Fruit fly (Drosophila melanogaster): ENCODE data around the gene CG9777.

Gene CG9777

DNA sequence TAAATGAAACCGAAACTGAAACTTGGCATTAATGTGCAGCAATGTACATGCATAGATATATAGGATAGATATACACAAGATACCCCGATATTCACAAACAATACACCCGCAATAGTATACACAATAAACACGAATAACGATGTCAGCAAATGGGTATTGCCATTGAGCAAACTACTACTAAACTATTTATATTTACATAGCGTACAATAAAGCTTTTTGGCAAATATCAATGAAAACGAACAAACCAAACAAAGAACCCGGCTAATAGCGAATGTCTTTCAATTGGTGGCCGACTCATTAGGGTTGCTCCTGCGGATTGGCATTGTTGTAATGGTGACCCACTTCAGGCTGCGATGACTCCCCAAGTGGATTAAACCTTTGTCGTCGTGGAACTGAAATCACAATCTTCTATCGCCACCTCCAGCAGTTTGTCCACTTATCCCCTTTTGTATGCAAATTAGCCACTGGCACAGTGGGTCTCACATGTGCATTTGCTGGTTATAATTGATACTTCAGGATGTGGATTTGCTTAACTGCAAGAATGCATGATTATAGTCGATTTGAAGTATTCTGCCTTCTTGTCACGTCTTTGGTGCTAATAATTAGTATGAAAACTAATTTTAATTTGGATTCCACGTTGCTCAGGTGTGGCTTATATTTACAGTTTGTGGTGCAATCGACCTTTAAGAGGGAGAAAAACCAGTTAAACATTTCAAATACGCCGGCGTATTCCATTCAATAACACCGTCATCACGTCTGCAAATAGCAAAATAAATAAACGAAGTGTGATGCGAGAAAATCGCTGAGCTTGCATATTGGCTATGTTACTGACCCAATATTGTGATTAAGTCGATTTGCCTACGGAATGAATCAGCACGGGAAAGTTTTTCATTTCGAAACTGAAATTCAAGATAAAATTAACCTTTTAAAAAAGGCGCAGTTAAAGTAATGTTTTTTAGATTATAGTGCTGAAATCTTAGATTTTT is 18.3 kb upstream of the CG9777 start (continued):
- TF ChIP-seq CG11504 (tag; optimal IDR thresholded peaks at IDR 0.05) = peak; percentile 79
- TF ChIP-seq CG8478 (optimal IDR thresholded peaks at IDR 0.05) = no peak
- TF ChIP-seq CG11696 (GFP tag; IDR thresholded peaks at IDR 0.05) = peak; percentile 62
- TF ChIP-seq CG11695 (GFP tag; IDR thresholded peaks at IDR 0.05) = 0 out of 3 replicates have a peak, but pooled peaks have one; percentile 27
- TF ChIP-seq slp2 (GFP tag; optimal IDR thresholded peaks at IDR 0.05) = peak; percentile 70
- no peak for TF ChIP-seq aop (GFP tag; IDR thresholded peaks at IDR 0.05)
- 0 out of 3 replicates have a peak, but pooled peaks have one; percentile 48 for TF ChIP-seq CG2199 (GFP tag; IDR thresholded peaks at IDR 0.05)
- no peak for TF ChIP-seq corto (GFP tag; optimal IDR thresholded peaks at IDR 0.05)
- no peak for TF ChIP-seq NC2α (GFP tag; optimal IDR thresholded peaks at IDR 0.05)
- TF ChIP-seq CG2712 (tag; optimal IDR thresholded peaks at IDR 0.05) = peak; percentile 15
- peak; percentile 70 for TF ChIP-seq ERR (GFP tag; optimal IDR thresholded peaks at IDR 0.05)
- peak; percentile 58 for TF ChIP-seq Ptx1 (GFP tag; IDR thresholded peaks at IDR 0.05)
- peak; percentile 70 for TF ChIP-seq mam (GFP tag; optimal IDR thresholded peaks at IDR 0.05)
- 0 out of 4 replicates have a peak, but pooled peaks have one; percentile 10 for TF ChIP-seq chinmo (GFP tag; IDR thresholded peaks at IDR 0.05; ENCODE audit: partially characterized antibody)
- no peak for TF ChIP-seq CG2889 (GFP tag; IDR thresholded peaks at IDR 0.05)
- TF ChIP-seq CG12659 (GFP tag; optimal IDR thresholded peaks at IDR 0.05) = peak; percentile 16
- no peak for TF ChIP-seq pros (GFP tag; optimal IDR thresholded peaks at IDR 0.05)
- TF ChIP-seq Side (GFP tag; optimal IDR thresholded peaks at IDR 0.05) = peak; percentile 55
- TF ChIP-seq jing (GFP tag; optimal IDR thresholded peaks at IDR 0.05) = no peak
- TF ChIP-seq cato (GFP tag; optimal IDR thresholded peaks at IDR 0.05; ENCODE audit: borderline replicate concordance) = no peak
- TF ChIP-seq ac (GFP tag; optimal IDR thresholded peaks at IDR 0.05) = no peak
- no peak for TF ChIP-seq Fer1 (GFP tag; optimal IDR thresholded peaks at IDR 0.05)
- peak; percentile 32 for TF ChIP-seq CG6813 (GFP tag; optimal IDR thresholded peaks at IDR 0.05)
- TF ChIP-seq CG18764 (GFP tag; optimal IDR thresholded peaks at IDR 0.05) = no peak
- no peak for TF ChIP-seq Max (GFP tag; optimal IDR thresholded peaks at IDR 0.05)
- no peak for TF ChIP-seq CG10431 (GFP tag; optimal IDR thresholded peaks at IDR 0.05)
- TF ChIP-seq Drgx (GFP tag; IDR thresholded peaks at IDR 0.05) = peak; percentile 63
- TF ChIP-seq en (GFP tag; optimal IDR thresholded peaks at IDR 0.05) = peak; percentile 75
- peak; percentile 42; the same call in 1 of the 2 replicates for TF ChIP-seq CG32772 (GFP tag; IDR thresholded peaks at IDR 0.05)
- peak; percentile 79 for TF ChIP-seq NK7.1 (GFP tag; optimal IDR thresholded peaks at IDR 0.05)
- TF ChIP-seq disco-r (GFP tag; optimal IDR thresholded peaks at IDR 0.05) = no peak
- TF ChIP-seq Hr51 (GFP tag; optimal IDR thresholded peaks at IDR 0.05) = peak in 1 of 2 experiments; percentile 59
- TF ChIP-seq row (GFP tag; IDR thresholded peaks at IDR 0.05) = peak; percentile 54
- TF ChIP-seq dysf (GFP tag; IDR thresholded peaks at IDR 0.05) = peak; percentile 80
- TF ChIP-seq unpg (GFP tag; optimal IDR thresholded peaks at IDR 0.05) = peak; percentile 10
- TF ChIP-seq tll (GFP tag; optimal IDR thresholded peaks at IDR 0.05) = no peak
- no peak for TF ChIP-seq CrebB (tag; optimal IDR thresholded peaks at IDR 0.05)
- no peak for TF ChIP-seq CG2129 (GFP tag; IDR thresholded peaks at IDR 0.05; ENCODE audit: partially characterized antibody)
- no peak for TF ChIP-seq odd (GFP tag; optimal IDR thresholded peaks at IDR 0.05)
- TF ChIP-seq lbe (GFP tag; optimal IDR thresholded peaks at IDR 0.05) = no peak
- no peak for TF ChIP-seq CG13287 (GFP tag; IDR thresholded peaks at IDR 0.05; ENCODE audit: partially characterized antibody)
- TF ChIP-seq Pdp1 (GFP tag; optimal IDR thresholded peaks at IDR 0.05) = peak; percentile 78 to 83
- no peak for TF ChIP-seq mld (GFP tag; IDR thresholded peaks at IDR 0.05; ENCODE audit: partially characterized antibody)
- no peak for TF ChIP-seq Six4 (GFP tag; optimal IDR thresholded peaks at IDR 0.05)
- TF ChIP-seq CG7357 (GFP tag; IDR thresholded peaks at IDR 0.05) = peak; percentile 67; the same call in 2 of the 3 replicates
- TF ChIP-seq CG10147 (GFP tag; optimal IDR thresholded peaks at IDR 0.05) = no peak
- TF ChIP-seq jumu (GFP tag; optimal IDR thresholded peaks at IDR 0.05) = peak; percentile 80
